Worm (Caenorhabditis elegans) whole organism, L3 larva: ENCODE measurements around the gene srh-300.

Experiments
- R02D3.7 ChIP-seq: fragments of 150-350 bp; optimal IDR thresholded peaks from 2 replicates; lab custom pipeline; 2014; ENCODE audit warnings: missing biosample characterization, missing genetic modification characterization
- ZK546.5 ChIP-seq: sonication (generic microtip); optimal IDR thresholded peaks from 2 replicates; lab custom pipeline; 2017; ENCODE audit warnings: missing biosample characterization, missing genetic modification characterization
- aly-2 ChIP-seq: fragments of 150-350 bp; optimal IDR thresholded peaks from 2 replicates; lab custom pipeline; 2014; ENCODE audit warnings: missing biosample characterization, missing genetic modification characterization
- ama-1 ChIP-seq: fragments of 150-350 bp; optimal IDR thresholded peaks from 2 replicates; lab custom pipeline; 2018
- ceh-16 ChIP-seq: sonication (generic microtip); optimal IDR thresholded peaks from 2 replicates; lab custom pipeline; 2017; ENCODE audit warnings: missing biosample characterization, missing genetic modification characterization
- ceh-28 ChIP-seq: fragments of 150-350 bp; optimal IDR thresholded peaks from 2 replicates; lab custom pipeline; 2014; ENCODE audit warnings: missing biosample characterization, missing genetic modification reagents, missing genetic modification characterization
- ceh-82 ChIP-seq: fragments of 150-350 bp; optimal IDR thresholded peaks from 2 replicates; lab custom pipeline; 2014; ENCODE audit warnings: missing biosample characterization, missing genetic modification characterization
- ceh-9 ChIP-seq: sonication (generic microtip); optimal IDR thresholded peaks from 2 replicates; lab custom pipeline; 2018; ENCODE audit warnings: missing biosample characterization, missing genetic modification characterization
- daf-12 ChIP-seq: fragments of 150-350 bp; optimal IDR thresholded peaks from 2 replicates; lab custom pipeline; 2014; ENCODE audit warnings: missing biosample characterization, missing genetic modification reagents, missing genetic modification characterization
- egl-27 ChIP-seq: sonication (generic microtip); optimal IDR thresholded peaks from 4 replicates; lab custom pipeline; 2017; ENCODE audit warnings: missing biosample characterization, missing genetic modification reagents, missing genetic modification characterization
- egl-5 ChIP-seq: fragments of 150-350 bp; optimal IDR thresholded peaks from 2 replicates; lab custom pipeline; 2017; ENCODE audit warnings: missing biosample characterization, missing genetic modification reagents, missing genetic modification characterization, inconsistent platforms
- elt-1 ChIP-seq: fragments of 150-350 bp; optimal IDR thresholded peaks from 2 replicates; lab custom pipeline; 2014; ENCODE audit warnings: missing biosample characterization, missing genetic modification characterization
- elt-2 ChIP-seq: sonication (generic microtip); optimal IDR thresholded peaks from 2 replicates; lab custom pipeline; 2016; ENCODE audit warnings: missing genetic modification reagents, mild to moderate bottlenecking, missing genetic modification characterization, missing compliant biosample characterization
- elt-3 ChIP-seq, 3 experiments: fragments of 150-350 bp in 1 of 3; sonication (generic microtip) in 2 of 3; optimal IDR thresholded peaks; 2 replicates in 2 of 3; 4 replicates in 1 of 3; lab custom pipeline; 2014 to 2017; ENCODE audit warnings: missing biosample characterization in 3 of 3, missing genetic modification characterization in 3 of 3
- eor-1 ChIP-seq, 2 experiments: fragments of 150-350 bp; optimal IDR thresholded peaks; 2 replicates each; lab custom pipeline; 2014 to 2018; ENCODE audit warnings: missing biosample characterization in 2 of 2, missing genetic modification characterization in 2 of 2
- fkh-10 ChIP-seq: sonication (generic microtip); optimal IDR thresholded peaks from 2 replicates; lab custom pipeline; 2017; ENCODE audit warnings: missing biosample characterization, missing genetic modification reagents, missing genetic modification characterization
- fkh-2 ChIP-seq: fragments of 150-350 bp; optimal IDR thresholded peaks from 2 replicates; lab custom pipeline; 2014; ENCODE audit warnings: missing biosample characterization, missing genetic modification reagents, missing genetic modification characterization
- fos-1 ChIP-seq: fragments of 150-350 bp; optimal IDR thresholded peaks from 2 replicates; lab custom pipeline; 2014; ENCODE audit warnings: missing biosample characterization, missing genetic modification characterization
- jun-1 ChIP-seq: fragments of 150-350 bp; optimal IDR thresholded peaks from 2 replicates; lab custom pipeline; 2014; ENCODE audit warnings: missing biosample characterization, missing genetic modification reagents, missing genetic modification characterization
- lin-15B ChIP-seq: fragments of 150-350 bp; optimal IDR thresholded peaks from 2 replicates; lab custom pipeline; 2014; ENCODE audit warnings: missing biosample characterization, missing genetic modification characterization
- lin-39 ChIP-seq: fragments of 150-350 bp; optimal IDR thresholded peaks from 2 replicates; lab custom pipeline; 2018; ENCODE audit warnings: missing biosample characterization, missing genetic modification reagents, missing genetic modification characterization
- lsy-12 ChIP-seq: sonication (generic microtip); optimal IDR thresholded peaks from 2 replicates; lab custom pipeline; 2016; ENCODE audit warnings: mild to moderate bottlenecking, missing genetic modification characterization, missing compliant biosample characterization
- mdl-1 ChIP-seq: fragments of 150-350 bp; optimal IDR thresholded peaks from 2 replicates; lab custom pipeline; 2014; ENCODE audit warnings: missing biosample characterization, missing genetic modification characterization
- mml-1 ChIP-seq: fragments of 150-350 bp; sonication (generic microtip); optimal IDR thresholded peaks from 3 replicates; lab custom pipeline; 2014; ENCODE audit warnings: missing biosample characterization, missing genetic modification characterization
- nfya-1 ChIP-seq: sonication (generic microtip); optimal IDR thresholded peaks from 2 replicates; lab custom pipeline; 2017; ENCODE audit warnings: missing genetic modification characterization, mild to moderate bottlenecking, missing compliant biosample characterization, antibody characterized with exemption, moderate library complexity; ENCODE audit not compliant: insufficient read depth
- nhr-11 ChIP-seq: fragments of 150-350 bp; optimal IDR thresholded peaks from 2 replicates; lab custom pipeline; 2014; ENCODE audit warnings: missing biosample characterization, missing genetic modification characterization
- nhr-12 ChIP-seq: fragments of 150-350 bp; optimal IDR thresholded peaks from 2 replicates; lab custom pipeline; 2014; ENCODE audit warnings: missing biosample characterization, missing genetic modification characterization
- nhr-23 ChIP-seq: fragments of 150-350 bp; optimal IDR thresholded peaks from 2 replicates; lab custom pipeline; 2014; ENCODE audit warnings: missing biosample characterization, missing genetic modification reagents, missing genetic modification characterization
- nhr-237 ChIP-seq: fragments of 150-350 bp; optimal IDR thresholded peaks from 2 replicates; lab custom pipeline; 2014; ENCODE audit warnings: missing biosample characterization, missing genetic modification characterization
- nhr-25 ChIP-seq: sonication (generic microtip); optimal IDR thresholded peaks from 2 replicates; lab custom pipeline; 2017; ENCODE audit warnings: missing biosample characterization, missing genetic modification characterization
- nhr-28 ChIP-seq: fragments of 150-350 bp; optimal IDR thresholded peaks from 2 replicates; lab custom pipeline; 2014; ENCODE audit warnings: missing biosample characterization, missing genetic modification characterization
- nhr-43 ChIP-seq: sonication (generic microtip); optimal IDR thresholded peaks from 2 replicates; lab custom pipeline; 2016; ENCODE audit warnings: mild to moderate bottlenecking, missing genetic modification characterization, missing compliant biosample characterization; ENCODE audit not compliant: poor library complexity, severe bottlenecking
- nhr-67 ChIP-seq: fragments of 150-350 bp; optimal IDR thresholded peaks from 2 replicates; lab custom pipeline; 2014; ENCODE audit warnings: missing biosample characterization, missing genetic modification characterization
- nhr-76 ChIP-seq: fragments of 150-350 bp; sonication (generic microtip); optimal IDR thresholded peaks from 5 replicates; lab custom pipeline; 2014; ENCODE audit warnings: missing biosample characterization, missing genetic modification characterization
- nhr-77 ChIP-seq: fragments of 150-350 bp; optimal IDR thresholded peaks from 2 replicates; lab custom pipeline; 2014; ENCODE audit warnings: missing biosample characterization, missing genetic modification characterization
- pha-4 ChIP-seq: fragments of 150-350 bp; optimal IDR thresholded peaks from 2 replicates; lab custom pipeline; 2014; ENCODE audit warnings: missing biosample characterization, missing genetic modification reagents, missing genetic modification characterization
- pqm-1 ChIP-seq: fragments of 150-350 bp; optimal IDR thresholded peaks from 2 replicates; lab custom pipeline; 2017; ENCODE audit warnings: missing biosample characterization, missing genetic modification characterization, inconsistent platforms
- sea-2 ChIP-seq: fragments of 150-350 bp; sonication (generic microtip); optimal IDR thresholded peaks from 4 replicates; lab custom pipeline; 2014; ENCODE audit warnings: missing biosample characterization, missing genetic modification reagents, missing genetic modification characterization
- skn-1 ChIP-seq: fragments of 150-350 bp; optimal IDR thresholded peaks from 2 replicates; lab custom pipeline; 2014; ENCODE audit warnings: missing biosample characterization, missing genetic modification characterization
- snpc-4 ChIP-seq: fragments of 150-350 bp; optimal IDR thresholded peaks from 2 replicates; lab custom pipeline; 2014; ENCODE audit warnings: missing biosample characterization, missing genetic modification characterization
- unc-39 ChIP-seq: sonication (generic microtip); optimal IDR thresholded peaks from 4 replicates; lab custom pipeline; 2017; ENCODE audit warnings: missing biosample characterization, missing genetic modification characterization
- unc-62 ChIP-seq: fragments of 150-350 bp; sonication (generic microtip); optimal IDR thresholded peaks from 4 replicates; lab custom pipeline; 2014; ENCODE audit warnings: missing biosample characterization, missing genetic modification reagents, missing genetic modification characterization
- ztf-11 ChIP-seq: fragments of 150-350 bp; optimal IDR thresholded peaks from 2 replicates; lab custom pipeline; 2014; ENCODE audit warnings: missing biosample characterization, missing genetic modification characterization
- ztf-4 ChIP-seq: fragments of 150-350 bp; optimal IDR thresholded peaks from 2 replicates; lab custom pipeline; 2014; ENCODE audit warnings: missing biosample characterization, missing genetic modification characterization

The srh-300 gene

ce11 chrV:17844106-17844505 lies 22.2 kb downstream of the srh-300 start, which contains the start of gene srh-286:
TSS of gene srh-286 (minus strand) at chrV:17844206.
- TF ChIP-seq lin-39: no peak
- no peak for TF ChIP-seq fkh-10 (GFP tag; lab: Kevin White, UChicago)
- TF ChIP-seq nhr-43 (tag; lab: Kevin White, UChicago): no peak

DNA sequence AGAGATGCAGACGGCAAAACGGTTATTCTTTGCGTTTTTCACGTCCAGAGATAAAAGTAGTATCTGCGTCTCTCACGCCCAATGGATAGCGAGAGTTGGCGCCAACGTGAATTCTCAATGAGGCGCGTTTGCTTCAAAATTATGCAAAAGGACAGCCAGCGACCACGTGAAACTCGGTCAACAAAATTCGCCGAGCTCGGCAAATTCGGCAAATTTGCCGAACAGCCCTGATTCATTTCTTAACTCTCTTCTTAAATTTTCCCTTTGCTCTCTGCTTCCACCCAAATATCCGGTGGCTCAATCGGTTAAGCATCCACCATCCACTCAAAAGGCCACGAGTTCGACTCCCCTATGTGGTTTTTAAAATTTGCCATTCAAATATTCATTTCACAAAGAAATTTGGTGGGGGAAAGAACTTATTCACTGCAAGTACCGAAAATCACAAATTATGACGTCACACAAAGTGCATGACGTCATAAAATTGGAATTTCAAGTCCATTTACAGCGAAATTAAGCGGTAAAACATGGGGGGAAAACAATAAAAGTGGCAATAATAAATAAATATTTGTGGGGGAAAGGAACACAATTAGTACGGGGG lies 23.6 kb downstream of the srh-300 start:
- TF ChIP-seq mdl-1 (tag; lab: Kevin White, UChicago) (no peak), lin-39 (no peak), ztf-4 (tag; lab: Kevin White, UChicago) (no peak), nhr-237 (tag; lab: Kevin White, UChicago) (no peak), fkh-2 (tag; lab: Kevin White, UChicago) (no peak), egl-27 (tag; lab: Kevin White, UChicago) (no peak), nhr-76 (tag; lab: Kevin White, UChicago) (no peak), elt-1 (tag; lab: Kevin White, UChicago) (no peak), nhr-28 (tag; lab: Kevin White, UChicago) (no peak)
- TF ChIP-seq, all 47 proteins: peak for 0

DNA sequence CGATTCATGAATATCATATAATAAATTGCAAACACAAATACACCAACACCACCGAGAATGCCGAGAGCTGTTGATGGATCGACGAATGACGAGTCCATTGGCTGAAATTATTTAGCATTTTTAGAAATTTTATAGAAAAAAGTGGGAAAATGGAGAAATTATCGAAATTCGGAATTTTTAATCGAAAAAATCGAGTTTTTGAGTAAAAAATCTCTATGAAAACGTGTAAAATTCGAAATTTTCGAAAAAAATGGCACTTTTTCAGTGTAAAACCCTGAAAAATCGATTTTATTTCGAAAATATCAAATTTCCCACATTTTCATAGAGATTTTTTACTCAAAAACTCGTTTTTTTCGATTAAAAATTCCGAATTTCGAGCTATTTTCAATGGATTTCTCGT lies 34.0 kb downstream of the srh-300 start, which contains the start of gene tcc-1:
TSS of gene tcc-1 (minus strand) at position 101 of the 400 bp plus-strand sequence.
- TF ChIP-seq pqm-1 (tag; lab: Kevin White, UChicago): no peak
- no peak for TF ChIP-seq egl-27 (tag; lab: Kevin White, UChicago)
- no peak for TF ChIP-seq R02D3.7
- no peak for TF ChIP-seq eor-1 (tag; optimal IDR thresholded peaks at IDR 0.05; lab: Kevin White, UChicago)
- no peak for TF ChIP-seq unc-62 (GFP tag; lab: Kevin White, UChicago)
- no peak for TF ChIP-seq ceh-9 (tag; lab: Kevin White, UChicago)

ce11 chrV:17857901-17858300 lies 36.0 kb downstream of the srh-300 start:
- TF ChIP-seq elt-1 (tag; lab: Kevin White, UChicago): no peak
- TF ChIP-seq skn-1 (tag; lab: Kevin White, UChicago): peak; percentile 33
- peak; percentile 65 for TF ChIP-seq R02D3.7
- no peak for TF ChIP-seq nhr-28 (tag; lab: Kevin White, UChicago)
- TF ChIP-seq ama-1 (lab: Kevin White, UChicago): no peak
- TF ChIP-seq lsy-12 (tag; lab: Kevin White, UChicago): peak; percentile 61
- peak; percentile 69 for TF ChIP-seq pha-4
- no peak for TF ChIP-seq nhr-76 (tag; lab: Kevin White, UChicago)
- peak; percentile 66 for TF ChIP-seq pqm-1 (tag; lab: Kevin White, UChicago)
- TF ChIP-seq snpc-4 (tag; lab: Kevin White, UChicago): peak; percentile 63
- no peak for TF ChIP-seq ztf-11 (tag; lab: Kevin White, UChicago)
- TF ChIP-seq fos-1: no peak
- TF ChIP-seq unc-39: no peak
- peak; percentile 64 for TF ChIP-seq unc-62 (GFP tag; lab: Kevin White, UChicago)
- TF ChIP-seq egl-27 (tag; lab: Kevin White, UChicago): no peak
- peak; percentile 71 for TF ChIP-seq mdl-1 (tag; lab: Kevin White, UChicago)
- TF ChIP-seq nhr-23 (tag; lab: Kevin White, UChicago): peak; percentile 80
- peak; percentile 99 for TF ChIP-seq nfya-1 (tag; lab: Kevin White, UChicago)
- peak; percentile 64 for TF ChIP-seq fkh-10 (GFP tag; lab: Kevin White, UChicago)
- no peak for TF ChIP-seq nhr-77
- no peak for TF ChIP-seq nhr-11 (tag; lab: Kevin White, UChicago)
- no peak for TF ChIP-seq daf-12 (tag; lab: Kevin White, UChicago)
- peak; percentile 24 for TF ChIP-seq nhr-25 (tag; lab: Kevin White, UChicago)
- peak; percentile 79 for TF ChIP-seq lin-15B
- TF ChIP-seq ceh-16 (tag; lab: Kevin White, UChicago): no peak
- TF ChIP-seq eor-1 (tag; optimal IDR thresholded peaks at IDR 0.05; lab: Kevin White, UChicago): no peak
- TF ChIP-seq ceh-9 (tag; lab: Kevin White, UChicago): no peak
- TF ChIP-seq nhr-67 (tag; lab: Kevin White, UChicago): no peak
- peak; percentile 62 for TF ChIP-seq egl-5 (tag; lab: Kevin White, UChicago)
- peak; percentile 49 for TF ChIP-seq ceh-82 (tag; lab: Kevin White, UChicago)
- no peak for TF ChIP-seq mml-1 (tag; lab: Kevin White, UChicago)
- TF ChIP-seq nhr-237 (tag; lab: Kevin White, UChicago): no peak
- no peak for TF ChIP-seq aly-2
- no peak for TF ChIP-seq ztf-4 (tag; lab: Kevin White, UChicago)
- no peak for TF ChIP-seq elt-3 (tag; optimal IDR thresholded peaks at IDR 0.05; lab: Kevin White, UChicago)
- peak; percentile 78 for TF ChIP-seq ceh-28 (tag; lab: Kevin White, UChicago)
- TF ChIP-seq nhr-12 (tag; lab: Kevin White, UChicago): no peak
- TF ChIP-seq ZK546.5: no peak
- TF ChIP-seq fkh-2 (tag; lab: Kevin White, UChicago): no peak
- peak; percentile 90 for TF ChIP-seq lin-39
- TF ChIP-seq jun-1 (tag; lab: Kevin White, UChicago): peak; percentile 73
- TF ChIP-seq sea-2 (GFP tag; lab: Kevin White, UChicago): no peak
- TF ChIP-seq elt-2 (tag; lab: Kevin White, UChicago): peak; percentile 71
